Worm (Caenorhabditis elegans): Measurements from ENCODE around the gene T25G12.6.

Gene T25G12.6

DNA sequence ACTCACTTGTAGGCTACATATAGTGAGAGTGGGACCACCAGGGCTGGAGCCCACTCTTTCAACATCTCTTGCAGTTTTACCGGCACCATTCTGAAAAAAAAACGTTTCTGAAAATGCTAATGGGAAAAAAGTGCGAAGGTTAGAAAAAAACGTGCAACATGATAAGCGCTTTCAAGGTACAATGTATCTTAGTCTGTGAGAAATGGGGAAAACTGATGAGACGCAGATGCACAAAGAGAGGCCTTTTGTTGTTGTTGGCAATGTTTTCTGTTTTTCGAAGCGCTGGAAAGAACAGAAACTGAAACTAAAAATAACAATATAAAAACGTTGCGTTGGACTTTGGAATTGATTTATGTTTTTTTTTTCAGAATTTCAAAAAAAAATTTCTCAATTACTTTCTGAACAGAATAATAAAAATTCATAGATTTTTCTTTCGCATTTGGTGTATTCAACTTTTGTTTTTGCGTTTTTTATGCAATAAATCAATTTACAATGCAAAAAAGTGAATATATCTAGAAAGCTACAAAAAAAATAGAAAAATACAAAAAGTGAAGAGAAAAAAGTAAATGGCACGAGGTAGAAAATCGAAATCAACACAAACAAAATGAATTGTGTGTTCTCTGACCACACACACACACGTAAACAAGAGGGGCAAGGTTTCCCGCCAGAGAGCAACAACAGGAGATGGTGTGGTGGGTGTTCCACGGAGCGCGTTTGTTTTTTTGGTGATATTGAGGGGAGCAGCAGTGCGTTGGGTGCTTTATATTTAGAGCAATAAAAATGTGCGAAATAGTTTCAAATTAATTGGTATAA lies 5.9 kb upstream of the T25G12.6 start, which contains the start of gene dhs-30:
TSS of gene dhs-30 (minus strand) at position 90 of the 813 bp plus-strand sequence.
- TF ChIP-seq nhr-2 (tag; optimal IDR thresholded peaks at IDR 0.05) = no peak
- TF ChIP-seq nhr-237 (tag; optimal IDR thresholded peaks at IDR 0.05) = no peak
- no peak for TF ChIP-seq nhr-28 (tag; optimal IDR thresholded peaks at IDR 0.05)
- TF ChIP-seq lin-32 (GFP tag; optimal IDR thresholded peaks at IDR 0.05) = no peak
- TF ChIP-seq mls-2 (tag; optimal IDR thresholded peaks at IDR 0.05) = no peak
- TF ChIP-seq hlh-1 (tag; optimal IDR thresholded peaks at IDR 0.05) = no peak
- no peak for TF ChIP-seq nhr-12 (tag; optimal IDR thresholded peaks at IDR 0.05)
- no peak for TF ChIP-seq unc-62 (GFP tag; optimal IDR thresholded peaks at IDR 0.05)
- no peak for TF ChIP-seq ceh-39 (tag; optimal IDR thresholded peaks at IDR 0.05)
- no peak for TF ChIP-seq elt-3 (tag; optimal IDR thresholded peaks at IDR 0.05)
- no peak for TF ChIP-seq cnd-1 (tag; optimal IDR thresholded peaks at IDR 0.05)
- no peak for TF ChIP-seq ham-2 (GFP tag; optimal IDR thresholded peaks at IDR 0.05)
- no peak for TF ChIP-seq tbx-8 (GFP tag; optimal IDR thresholded peaks at IDR 0.05)
- TF ChIP-seq sem-2 (GFP tag; optimal IDR thresholded peaks at IDR 0.05) = no peak
- no peak for TF ChIP-seq mep-1 (tag; optimal IDR thresholded peaks at IDR 0.05)

- TF ChIP-seq unc-62 (GFP tag; optimal IDR thresholded peaks at IDR 0.05) (no peak), nhr-28 (tag; optimal IDR thresholded peaks at IDR 0.05) (no peak), unc-120 (tag; optimal IDR thresholded peaks at IDR 0.05; ENCODE audit: poor library complexity, severe bottlenecking) (no peak), lin-32 (GFP tag; optimal IDR thresholded peaks at IDR 0.05) (no peak), mab-5 (tag; optimal IDR thresholded peaks at IDR 0.05) (no peak), mep-1 (tag; optimal IDR thresholded peaks at IDR 0.05) (no peak), lin-13 (tag; optimal IDR thresholded peaks at IDR 0.05) (no peak)
Observed at ce11 chrX:17234988-17235387, 5.0 kb upstream of the T25G12.6 start.

DNA sequence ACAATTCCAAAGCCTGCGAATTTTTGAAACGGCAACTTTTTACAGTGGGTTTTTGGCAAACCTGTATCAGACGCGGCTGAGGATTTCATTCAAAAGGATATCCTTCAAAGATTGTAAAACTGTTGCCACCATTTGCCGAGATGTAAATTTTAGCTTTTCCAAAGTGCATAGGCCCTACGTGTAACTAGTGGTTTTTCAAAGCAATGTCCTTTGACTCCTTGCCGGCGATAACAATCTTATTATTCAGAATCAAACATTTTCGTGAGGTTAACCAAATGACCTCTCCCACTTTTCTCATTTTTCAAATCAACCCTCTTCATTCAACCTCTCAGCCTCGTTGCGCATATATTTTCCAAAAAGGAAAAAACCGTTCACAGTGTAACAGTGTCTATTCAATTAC lies 1.3 kb upstream of the T25G12.6 start, which contains the start of gene T25G12.3:
TSS of gene T25G12.3 (plus strand) at position 301 of the 400 bp plus-strand sequence.
- no peak for TF ChIP-seq blmp-1 (tag; optimal IDR thresholded peaks at IDR 0.05)
- no peak for TF ChIP-seq mep-1 (tag; optimal IDR thresholded peaks at IDR 0.05)
- TF ChIP-seq mls-2 (tag; optimal IDR thresholded peaks at IDR 0.05) = no peak
- no peak for TF ChIP-seq M03D4.4 (tag; optimal IDR thresholded peaks at IDR 0.05)
- TF ChIP-seq elt-3 (tag; optimal IDR thresholded peaks at IDR 0.05) = no peak
- no peak for TF ChIP-seq cnd-1 (tag; optimal IDR thresholded peaks at IDR 0.05)
- no peak for TF ChIP-seq unc-120 (tag; optimal IDR thresholded peaks at IDR 0.05; ENCODE audit: poor library complexity, severe bottlenecking)
- no peak for TF ChIP-seq bed-3 (GFP tag; optimal IDR thresholded peaks at IDR 0.05)
- TF ChIP-seq lin-13 (tag; optimal IDR thresholded peaks at IDR 0.05) = no peak
- TF ChIP-seq ceh-83 (GFP tag; optimal IDR thresholded peaks at IDR 0.05) = no peak
- TF ChIP-seq ces-1 (GFP tag; optimal IDR thresholded peaks at IDR 0.05) = no peak
- TF ChIP-seq tbx-8 (GFP tag; optimal IDR thresholded peaks at IDR 0.05) = no peak
- TF ChIP-seq sem-2 (GFP tag; optimal IDR thresholded peaks at IDR 0.05) = no peak
- no peak for TF ChIP-seq ceh-43 (GFP tag; optimal IDR thresholded peaks at IDR 0.05)

- TF ChIP-seq elt-3 (tag; optimal IDR thresholded peaks at IDR 0.05) (no peak), nhr-28 (tag; optimal IDR thresholded peaks at IDR 0.05) (no peak), lsy-2 (tag; optimal IDR thresholded peaks at IDR 0.05) (no peak), blmp-1 (tag; optimal IDR thresholded peaks at IDR 0.05) (no peak), bed-3 (GFP tag; optimal IDR thresholded peaks at IDR 0.05) (no peak), nhr-2 (tag; optimal IDR thresholded peaks at IDR 0.05) (no peak), pha-4 (tag; optimal IDR thresholded peaks at IDR 0.05) (no peak), unc-39 (tag; optimal IDR thresholded peaks at IDR 0.05) (no peak)
Observed at ce11 chrX:17227376-17227775, 2.6 kb downstream of the T25G12.6 start.

DNA sequence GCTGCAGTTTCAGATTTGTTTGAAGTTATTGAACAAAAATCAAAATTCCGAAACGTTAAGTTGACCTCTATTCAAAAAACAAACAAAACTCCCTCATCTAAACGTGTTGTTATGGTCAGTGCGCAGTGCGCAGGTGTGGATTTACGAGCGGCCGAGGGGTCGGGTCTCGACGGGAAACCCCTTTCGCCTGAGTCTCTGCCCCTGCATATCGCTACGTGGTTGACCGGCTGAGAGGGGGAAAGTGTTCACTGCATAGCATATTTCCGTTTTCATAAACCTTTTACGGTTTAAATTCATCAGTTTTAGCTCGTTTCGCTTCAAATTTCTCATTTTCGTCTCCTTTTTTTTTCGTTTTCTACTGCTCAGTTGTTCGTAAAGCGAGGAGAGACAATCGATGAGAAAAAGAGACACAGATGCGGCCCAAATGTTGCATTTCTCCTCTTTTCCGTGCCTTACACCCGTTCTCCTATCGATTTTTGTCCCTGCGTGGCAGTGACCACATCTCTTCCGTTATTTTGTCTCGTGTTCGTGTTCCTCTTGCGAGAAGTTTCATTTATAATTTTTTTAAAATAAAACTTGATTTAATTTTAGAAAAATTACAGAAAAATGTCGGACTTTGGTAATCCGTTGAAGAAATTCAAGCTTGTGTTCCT lies 8.0 kb downstream of the T25G12.6 start, which contains the start of gene rab-6.2:
TSS of gene rab-6.2 (plus strand) at position 603 of the 653 bp plus-strand sequence.
- no peak for TF ChIP-seq elt-3 (tag; optimal IDR thresholded peaks at IDR 0.05)
- TF ChIP-seq mep-1 (tag; optimal IDR thresholded peaks at IDR 0.05) = peak; percentile 15
- peak; percentile 75 for TF ChIP-seq nhr-2 (tag; optimal IDR thresholded peaks at IDR 0.05)
- TF ChIP-seq blmp-1 (tag; optimal IDR thresholded peaks at IDR 0.05) = no peak
- no peak for TF ChIP-seq hlh-1 (tag; optimal IDR thresholded peaks at IDR 0.05)
- TF ChIP-seq nhr-76 (tag; optimal IDR thresholded peaks at IDR 0.05) = no peak
- no peak for TF ChIP-seq sem-2 (GFP tag; optimal IDR thresholded peaks at IDR 0.05)
- TF ChIP-seq cnd-1 (tag; optimal IDR thresholded peaks at IDR 0.05) = peak; percentile 32
- TF ChIP-seq sptf-1 (tag; optimal IDR thresholded peaks at IDR 0.05) = peak; percentile 9
- peak; percentile 45 for TF ChIP-seq ham-2 (GFP tag; optimal IDR thresholded peaks at IDR 0.05)
- no peak for TF ChIP-seq M03D4.4 (tag; optimal IDR thresholded peaks at IDR 0.05)
- TF ChIP-seq ces-1 (GFP tag; optimal IDR thresholded peaks at IDR 0.05) = peak; percentile 12
